Fruit fly (Drosophila melanogaster): ENCODE measurements around the gene Uch-L5R.

The Uch-L5R gene

dm6 chrX:12014131-12014530 lies 42.3 kb downstream of the Uch-L5R start:
- TF ChIP-seq cnc (optimal IDR thresholded peaks at IDR 0.05) (no peak), CG33017 (tag; optimal IDR thresholded peaks at IDR 0.05) (no peak), kay (GFP tag; ENCODE audit: borderline replicate concordance) (peak; percentile 95), cic (GFP tag; optimal IDR thresholded peaks at IDR 0.05) (no peak), CG14711 (tag; optimal IDR thresholded peaks at IDR 0.05) (no peak), Crg-1 (GFP tag; optimal IDR thresholded peaks at IDR 0.05) (no peak), CG12768 (GFP tag; optimal IDR thresholded peaks at IDR 0.05) (no peak), tj (GFP tag; optimal IDR thresholded peaks at IDR 0.05) (no peak), CG7045 (GFP tag; optimal IDR thresholded peaks at IDR 0.05) (no peak)

- TF ChIP-seq Crg-1 (GFP tag; optimal IDR thresholded peaks at IDR 0.05) (no peak), Hr96 (GFP tag; optimal IDR thresholded peaks at IDR 0.05) (no peak), CG12768 (GFP tag; optimal IDR thresholded peaks at IDR 0.05) (no peak)
These were observed 43.3 kb downstream of the Uch-L5R start for dm6 chrX:12013098-12013493.

dm6 chrX:12012149-12013097 lies 44.0 kb downstream of the Uch-L5R start, which contains the start of the genes CG1492 and regucalcin:
CG1492 (minus strand) TSS chrX:12012211.
regucalcin (plus strand) TSS chrX:12012377.
- TF ChIP-seq tj (GFP tag; optimal IDR thresholded peaks at IDR 0.05) = peak; percentile 48
- peak; percentile 40 for TF ChIP-seq pad (GFP tag; optimal IDR thresholded peaks at IDR 0.05)
- peak; percentile 16 for TF ChIP-seq bab1 (GFP tag; optimal IDR thresholded peaks at IDR 0.05)
- TF ChIP-seq toe (GFP tag; optimal IDR thresholded peaks at IDR 0.05) = no peak
- TF ChIP-seq Hr96 (GFP tag; optimal IDR thresholded peaks at IDR 0.05) = no peak
- TF ChIP-seq cnc (optimal IDR thresholded peaks at IDR 0.05) = no peak
- TF ChIP-seq ovo (GFP tag; optimal IDR thresholded peaks at IDR 0.05) = peak; percentile 81
- no peak for TF ChIP-seq CG1620 (GFP tag; optimal IDR thresholded peaks at IDR 0.05)
- no peak for TF ChIP-seq CG11617 (GFP tag; optimal IDR thresholded peaks at IDR 0.05)
- TF ChIP-seq kay (GFP tag; ENCODE audit: borderline replicate concordance) = peak; percentile 65
- peak; percentile 12 for TF ChIP-seq Crg-1 (GFP tag; optimal IDR thresholded peaks at IDR 0.05)
- no peak for TF ChIP-seq CG33017 (tag; optimal IDR thresholded peaks at IDR 0.05)
- no peak for TF ChIP-seq CG12768 (GFP tag; optimal IDR thresholded peaks at IDR 0.05)
- TF ChIP-seq CG7045 (GFP tag; optimal IDR thresholded peaks at IDR 0.05) = no peak

- TF ChIP-seq CG1620 (GFP tag; optimal IDR thresholded peaks at IDR 0.05) (no peak), toe (GFP tag; optimal IDR thresholded peaks at IDR 0.05) (no peak), cic (GFP tag; optimal IDR thresholded peaks at IDR 0.05) (no peak), CG12768 (GFP tag; optimal IDR thresholded peaks at IDR 0.05) (no peak), cnc (optimal IDR thresholded peaks at IDR 0.05) (no peak), Hr96 (GFP tag; optimal IDR thresholded peaks at IDR 0.05) (no peak), Clk (GFP tag; optimal IDR thresholded peaks at IDR 0.05) (no peak), Crg-1 (GFP tag; optimal IDR thresholded peaks at IDR 0.05) (no peak), CG11617 (GFP tag; optimal IDR thresholded peaks at IDR 0.05) (no peak), tj (GFP tag; optimal IDR thresholded peaks at IDR 0.05) (no peak), CG5204 (GFP tag; optimal IDR thresholded peaks at IDR 0.05) (no peak), kay (GFP tag; ENCODE audit: borderline replicate concordance) (no peak), CG14711 (tag; optimal IDR thresholded peaks at IDR 0.05) (no peak), Mnt (GFP tag; optimal IDR thresholded peaks at IDR 0.05) (no peak)
These were observed 48.8 kb downstream of the Uch-L5R start for dm6 chrX:12007593-12007992.

- TF ChIP-seq CG7101 (tag; optimal IDR thresholded peaks at IDR 0.05) (no peak), bab1 (GFP tag; optimal IDR thresholded peaks at IDR 0.05) (peak; percentile 65), kay (GFP tag; ENCODE audit: borderline replicate concordance) (no peak), Mnt (GFP tag; optimal IDR thresholded peaks at IDR 0.05) (peak; percentile 31), tj (GFP tag; optimal IDR thresholded peaks at IDR 0.05) (peak; percentile 24), CG12768 (GFP tag; optimal IDR thresholded peaks at IDR 0.05) (no peak), CG33017 (tag; optimal IDR thresholded peaks at IDR 0.05) (peak; percentile 13), cnc (optimal IDR thresholded peaks at IDR 0.05) (no peak), Hr96 (GFP tag; optimal IDR thresholded peaks at IDR 0.05) (peak; percentile 25), CG14711 (tag; optimal IDR thresholded peaks at IDR 0.05) (no peak), pad (GFP tag; optimal IDR thresholded peaks at IDR 0.05) (peak; percentile 88)
These were observed 49.6 kb downstream of the Uch-L5R start, which contains the start of gene CG1806 for dm6 chrX:12006678-12007441. CG1806 (plus strand) TSS chrX:12007176.

All from whole organism, adult.